Worm (Caenorhabditis elegans) whole organism, midembryonic: ENCODE measurements around the gene F08F8.7.

Source experiments
- T22C8.4 ChIP-seq: fragments of 200-800 bp; sonication (Bioruptor generic); IDR thresholded peaks from 2 replicates; pipeline ENCODE4 v1.3.6; 2022; ENCODE audit warnings: missing genetic modification characterization, missing compliant biosample characterization
- cog-1 ChIP-seq: sonication (generic microtip); optimal IDR thresholded peaks from 2 replicates; lab custom pipeline; 2016; ENCODE audit warnings: missing genetic modification characterization, missing compliant biosample characterization
- flt-1 ChIP-seq: fragments of 200-800 bp; sonication (Bioruptor generic); IDR thresholded peaks from 2 replicates; pipeline ENCODE4 v1.3.6; 2022; ENCODE audit warnings: missing genetic modification characterization, missing compliant biosample characterization
- klf-2 ChIP-seq: fragments of 200-800 bp; sonication (Bioruptor generic); conservative IDR thresholded peaks from 2 replicates; pipeline ENCODE4 v1.3.6; 2022; ENCODE audit warnings: missing genetic modification reagents, missing genetic modification characterization, missing compliant biosample characterization
- med-1 ChIP-seq: sonication (generic microtip); optimal IDR thresholded peaks from 2 replicates; lab custom pipeline; 2017; ENCODE audit warnings: missing genetic modification characterization, mild to moderate bottlenecking, missing compliant biosample characterization, antibody characterized with exemption, missing genetic modification reagents; ENCODE audit not compliant: insufficient read depth
- ref-1 ChIP-seq: fragments of 200-800 bp; sonication (Bioruptor generic); conservative IDR thresholded peaks from 2 replicates; pipeline ENCODE4 v1.3.6; 2022; ENCODE audit warnings: missing genetic modification reagents, missing genetic modification characterization, missing compliant biosample characterization
- tab-1 ChIP-seq: fragments of 200-800 bp; sonication (Bioruptor generic); IDR thresholded peaks from 2 replicates; pipeline ENCODE4 v1.3.6; 2022; ENCODE audit warnings: missing genetic modification characterization, missing compliant biosample characterization
- ztf-23 ChIP-seq: fragments of 200-800 bp; sonication (Bioruptor generic); IDR thresholded peaks from 2 replicates; pipeline ENCODE4 v1.3.6; 2022; ENCODE audit warnings: missing genetic modification reagents, missing genetic modification characterization, missing compliant biosample characterization
- ztf-29 ChIP-seq: fragments of 200-800 bp; sonication (Bioruptor generic); IDR thresholded peaks from 2 replicates; pipeline ENCODE4 v1.3.6; 2022; ENCODE audit warnings: missing genetic modification reagents, missing genetic modification characterization, missing compliant biosample characterization

ce11 chrIII:7367012-7367760 lies 20.2 kb upstream of the F08F8.7 start, which contains the start of the genes T20B12.5 and T20B12.4:
- TF ChIP-seq cog-1 (tag; lab: Kevin White, UChicago) (no peak), flt-1 (GFP tag; lab: Robert Waterston, UW) (no peak), tab-1 (no peak), ztf-29 (no peak), ztf-23 (GFP tag; lab: Robert Waterston, UW) (no peak), ref-1 (GFP tag; lab: Robert Waterston, UW) (no peak), klf-2 (GFP tag; lab: Robert Waterston, UW) (no peak), T22C8.4 (GFP tag; lab: Robert Waterston, UW) (no peak), med-1 (no peak)
